Worm (Caenorhabditis elegans) whole organism, L3 larva: ENCODE data around the gene rpc-25.

Source experiments
- ama-1 ChIP-seq: fragments of 150-350 bp; optimal IDR thresholded peaks from 2 replicates; lab custom pipeline; 2018
- egl-27 ChIP-seq: sonication (generic microtip); optimal IDR thresholded peaks from 4 replicates; lab custom pipeline; 2017; ENCODE audit warnings: missing biosample characterization, missing genetic modification reagents, missing genetic modification characterization
- elt-2 ChIP-seq: sonication (generic microtip); optimal IDR thresholded peaks from 2 replicates; lab custom pipeline; 2016; ENCODE audit warnings: missing genetic modification reagents, mild to moderate bottlenecking, missing genetic modification characterization, missing compliant biosample characterization
- lin-39 ChIP-seq: fragments of 150-350 bp; optimal IDR thresholded peaks from 2 replicates; lab custom pipeline; 2018; ENCODE audit warnings: missing biosample characterization, missing genetic modification reagents, missing genetic modification characterization
- nfya-1 ChIP-seq: sonication (generic microtip); optimal IDR thresholded peaks from 2 replicates; lab custom pipeline; 2017; ENCODE audit warnings: missing genetic modification characterization, mild to moderate bottlenecking, missing compliant biosample characterization, antibody characterized with exemption, moderate library complexity; ENCODE audit not compliant: insufficient read depth
- nhr-11 ChIP-seq: fragments of 150-350 bp; optimal IDR thresholded peaks from 2 replicates; lab custom pipeline; 2014; ENCODE audit warnings: missing biosample characterization, missing genetic modification characterization
- nhr-237 ChIP-seq: fragments of 150-350 bp; optimal IDR thresholded peaks from 2 replicates; lab custom pipeline; 2014; ENCODE audit warnings: missing biosample characterization, missing genetic modification characterization
- skn-1 ChIP-seq: fragments of 150-350 bp; optimal IDR thresholded peaks from 2 replicates; lab custom pipeline; 2014; ENCODE audit warnings: missing biosample characterization, missing genetic modification characterization
- snpc-4 ChIP-seq: fragments of 150-350 bp; optimal IDR thresholded peaks from 2 replicates; lab custom pipeline; 2014; ENCODE audit warnings: missing biosample characterization, missing genetic modification characterization
- tbx-2 ChIP-seq: sonication (generic microtip); optimal IDR thresholded peaks from 2 replicates; lab custom pipeline; 2016; ENCODE audit warnings: mild to moderate bottlenecking, missing genetic modification characterization, missing compliant biosample characterization

DNA sequence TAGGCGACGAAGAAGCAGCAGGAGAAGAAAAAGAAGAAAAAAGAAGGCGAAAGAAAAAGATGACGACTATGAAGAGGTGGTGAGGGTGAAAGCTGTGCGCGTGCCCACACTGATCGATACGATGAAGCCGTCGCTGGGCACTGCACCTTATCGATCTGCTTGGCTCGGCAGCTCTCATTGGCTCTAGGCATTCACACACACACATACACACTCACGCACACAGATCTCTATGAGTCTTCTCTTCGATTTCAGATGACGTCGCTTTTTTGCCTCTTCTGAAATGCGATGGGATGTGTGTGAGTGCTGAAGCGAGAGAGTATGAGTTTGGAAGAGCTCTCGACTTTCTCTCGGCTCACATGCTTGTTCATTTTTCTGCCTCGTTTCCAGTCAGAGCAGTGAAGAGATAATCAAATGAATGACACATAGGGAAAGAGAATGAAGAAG lies 31.7 kb downstream of the rpc-25 start:
- TF ChIP-seq tbx-2 (tag; lab: Kevin White, UChicago) (peak; percentile 72), lin-39 (tag; lab: Kevin White, UChicago) (peak; percentile 85), elt-2 (tag; lab: Kevin White, UChicago) (no peak), snpc-4 (peak; percentile 35), nhr-237 (tag; lab: Kevin White, UChicago) (no peak), nhr-11 (peak; percentile 79), egl-27 (no peak), ama-1 (lab: Kevin White, UChicago) (no peak), nfya-1 (tag; lab: Kevin White, UChicago) (peak; percentile 98), skn-1 (tag; lab: Kevin White, UChicago) (no peak)
